Fruit fly (Drosophila melanogaster): Measurements from ENCODE around the gene CG11878.

CG11878 gene

DNA sequence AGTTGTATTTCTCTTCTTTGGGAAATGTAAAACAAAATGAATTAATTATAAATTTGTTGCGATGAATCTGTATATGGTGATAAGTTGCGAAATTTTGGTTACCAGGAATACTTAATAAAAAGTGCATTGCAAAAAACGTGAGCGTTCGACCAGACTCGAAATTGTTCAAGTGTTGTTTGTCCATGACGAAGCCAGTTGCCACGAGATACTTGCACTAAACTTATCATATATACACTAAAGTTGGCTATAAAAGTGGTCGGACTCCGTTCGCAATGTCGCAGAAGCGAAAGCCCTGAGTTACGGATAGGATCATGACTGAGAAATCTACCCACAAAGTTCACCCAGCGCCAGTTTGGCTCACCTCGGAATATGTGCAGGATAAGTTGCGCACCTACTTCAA is at the start of gene CG11878:
Gene CG11878, plus strand, starts transcription at position 301 of the 400 bp plus-strand sequence.
- TF ChIP-seq Sin3A (optimal IDR thresholded peaks at IDR 0.05) (no peak), insv (optimal IDR thresholded peaks at IDR 0.05) (no peak), psq (optimal IDR thresholded peaks at IDR 0.05) (no peak), Myc (optimal IDR thresholded peaks at IDR 0.05) (no peak), ttk (optimal IDR thresholded peaks at IDR 0.05) (no peak), h (optimal IDR thresholded peaks at IDR 0.05) (no peak)

DNA sequence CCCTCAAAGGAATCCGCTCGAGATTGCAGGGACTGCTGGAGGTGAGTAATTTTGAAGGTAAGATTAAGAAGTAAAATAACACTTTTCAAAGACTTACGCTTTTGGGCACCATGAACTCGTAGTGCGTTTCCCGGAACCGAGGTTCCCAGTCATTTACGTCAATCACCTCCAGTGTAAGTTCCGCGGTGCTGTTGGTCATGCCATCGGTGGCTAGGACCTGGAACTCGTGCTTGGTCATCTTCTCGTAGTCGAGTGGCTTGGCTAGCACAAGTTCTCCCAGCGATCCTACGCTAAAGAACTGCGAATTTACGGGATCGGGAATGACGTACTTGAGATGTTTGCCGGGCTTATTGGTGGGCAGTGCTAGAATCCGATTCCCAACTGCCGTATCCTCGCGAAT is 48.2 kb upstream of the CG11878 start:
- TF ChIP-seq psq (optimal IDR thresholded peaks at IDR 0.05) (no peak), Myc (optimal IDR thresholded peaks at IDR 0.05) (no peak), insv (optimal IDR thresholded peaks at IDR 0.05) (no peak), Sin3A (optimal IDR thresholded peaks at IDR 0.05) (no peak), h (optimal IDR thresholded peaks at IDR 0.05) (no peak), ttk (optimal IDR thresholded peaks at IDR 0.05) (no peak)

DNA sequence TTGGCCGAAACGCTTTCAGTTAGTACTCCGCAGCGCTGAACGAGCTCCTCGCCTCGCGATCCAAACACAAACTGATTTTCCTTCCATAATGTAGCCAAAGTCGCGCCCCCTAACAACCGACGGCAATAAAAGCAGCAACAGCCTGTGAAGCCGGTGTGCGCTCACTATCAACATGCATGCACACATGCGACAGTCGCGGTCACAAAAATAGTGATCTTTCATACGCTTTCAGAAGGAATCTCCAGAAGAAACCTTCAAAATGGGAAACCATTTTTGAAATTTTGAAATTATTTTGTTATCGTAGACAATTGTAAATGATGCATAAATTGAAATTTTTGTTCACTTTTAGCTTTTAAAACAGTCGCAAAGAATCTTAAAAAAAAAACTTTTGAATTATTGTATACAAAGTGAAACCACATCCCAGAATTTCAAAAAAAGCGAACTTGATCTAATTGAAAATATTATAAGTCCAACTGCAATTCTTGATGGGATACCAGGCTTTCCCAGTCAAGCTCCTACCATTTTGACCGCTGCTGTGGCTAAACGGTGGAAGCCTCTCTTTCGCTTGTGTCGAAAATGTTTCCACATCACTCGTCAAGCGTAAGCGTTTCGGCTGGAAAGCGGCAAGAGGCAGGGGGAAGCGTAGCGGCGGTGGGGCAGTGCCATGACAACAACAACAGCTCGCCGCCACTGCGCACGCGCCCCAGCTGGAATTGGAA is 41.2 kb upstream of the CG11878 start, which contains the start of gene Cad96Cb:
Gene Cad96Cb, minus strand, starts transcription at position 51 of the 719 bp plus-strand sequence.
- TF ChIP-seq insv (optimal IDR thresholded peaks at IDR 0.05), result no peak
- TF ChIP-seq psq (optimal IDR thresholded peaks at IDR 0.05), result no peak
- no peak for TF ChIP-seq h (optimal IDR thresholded peaks at IDR 0.05)
- no peak for TF ChIP-seq ttk (optimal IDR thresholded peaks at IDR 0.05)
- no peak for TF ChIP-seq Myc (optimal IDR thresholded peaks at IDR 0.05)
- no peak for TF ChIP-seq Sin3A (optimal IDR thresholded peaks at IDR 0.05)

DNA sequence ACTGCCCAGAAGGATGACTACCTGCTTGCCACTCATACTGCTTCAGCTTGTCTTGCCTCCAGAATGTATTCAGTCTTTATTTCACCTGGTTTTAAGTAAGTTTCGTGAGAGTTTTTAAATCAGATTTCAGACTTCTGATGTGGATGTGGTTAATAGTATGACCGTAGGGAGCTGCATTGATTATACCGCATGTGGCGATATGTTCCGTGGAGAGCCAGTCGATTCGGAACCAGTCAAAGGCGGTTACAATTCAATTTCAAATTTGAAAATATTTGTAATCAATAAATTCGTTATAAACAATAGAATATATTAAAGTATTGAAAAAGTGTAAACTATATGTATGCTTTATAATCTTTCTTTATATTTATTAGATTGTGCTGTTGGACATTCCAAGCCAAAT is 38.3 kb upstream of the CG11878 start, which contains the start of gene Sil1:
Gene Sil1, minus strand, starts transcription at position 168 of the 400 bp plus-strand sequence.
- no peak for TF ChIP-seq insv (optimal IDR thresholded peaks at IDR 0.05)

DNA sequence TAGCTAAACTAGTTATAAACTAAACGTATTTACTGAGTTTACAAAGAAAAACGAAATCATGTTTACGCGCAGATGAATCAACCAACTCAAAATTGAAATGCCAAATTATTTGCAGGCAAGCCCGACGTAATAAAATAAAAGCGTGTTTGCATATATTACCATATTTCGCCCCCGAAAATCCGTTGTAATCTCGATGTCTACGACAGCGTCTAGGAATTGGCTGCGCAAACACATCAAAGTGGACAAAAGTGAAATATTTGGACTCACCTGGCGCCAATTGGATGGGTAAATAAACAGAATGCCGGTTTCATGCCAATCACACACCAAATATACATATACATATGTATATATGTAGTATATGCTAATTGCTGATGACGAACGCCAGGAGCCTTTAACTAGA is 37.5 kb upstream of the CG11878 start:
- TF ChIP-seq psq (optimal IDR thresholded peaks at IDR 0.05) (no peak), insv (optimal IDR thresholded peaks at IDR 0.05) (no peak), ttk (optimal IDR thresholded peaks at IDR 0.05) (no peak), Sin3A (optimal IDR thresholded peaks at IDR 0.05) (no peak), h (optimal IDR thresholded peaks at IDR 0.05) (no peak), Myc (optimal IDR thresholded peaks at IDR 0.05) (no peak)

DNA sequence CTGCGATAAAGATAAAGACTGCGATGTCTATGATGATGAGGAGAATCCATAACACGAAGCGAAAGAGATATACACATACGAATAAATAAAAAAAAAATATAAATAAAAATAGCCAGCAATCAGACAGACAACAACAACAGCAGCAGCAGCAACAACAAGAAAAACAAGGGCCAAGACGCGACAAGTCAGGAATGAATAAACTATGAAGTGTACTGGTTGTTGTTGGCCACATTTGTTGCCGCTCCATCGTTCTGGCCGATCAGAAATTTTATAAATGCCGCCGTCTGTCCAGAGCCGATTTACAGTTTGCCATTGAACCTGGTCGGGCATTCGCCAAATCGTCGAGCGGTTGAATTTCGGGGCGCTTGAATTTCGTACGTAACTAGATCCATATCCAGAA is 36.3 kb upstream of the CG11878 start, which contains the start of gene Jhbp7:
Gene Jhbp7, plus strand, starts transcription at position 301 of the 400 bp plus-strand sequence.
- TF ChIP-seq Myc (optimal IDR thresholded peaks at IDR 0.05) (no peak), ttk (optimal IDR thresholded peaks at IDR 0.05) (no peak), Sin3A (optimal IDR thresholded peaks at IDR 0.05) (no peak), h (optimal IDR thresholded peaks at IDR 0.05) (no peak), psq (optimal IDR thresholded peaks at IDR 0.05) (no peak), insv (optimal IDR thresholded peaks at IDR 0.05) (no peak)

DNA sequence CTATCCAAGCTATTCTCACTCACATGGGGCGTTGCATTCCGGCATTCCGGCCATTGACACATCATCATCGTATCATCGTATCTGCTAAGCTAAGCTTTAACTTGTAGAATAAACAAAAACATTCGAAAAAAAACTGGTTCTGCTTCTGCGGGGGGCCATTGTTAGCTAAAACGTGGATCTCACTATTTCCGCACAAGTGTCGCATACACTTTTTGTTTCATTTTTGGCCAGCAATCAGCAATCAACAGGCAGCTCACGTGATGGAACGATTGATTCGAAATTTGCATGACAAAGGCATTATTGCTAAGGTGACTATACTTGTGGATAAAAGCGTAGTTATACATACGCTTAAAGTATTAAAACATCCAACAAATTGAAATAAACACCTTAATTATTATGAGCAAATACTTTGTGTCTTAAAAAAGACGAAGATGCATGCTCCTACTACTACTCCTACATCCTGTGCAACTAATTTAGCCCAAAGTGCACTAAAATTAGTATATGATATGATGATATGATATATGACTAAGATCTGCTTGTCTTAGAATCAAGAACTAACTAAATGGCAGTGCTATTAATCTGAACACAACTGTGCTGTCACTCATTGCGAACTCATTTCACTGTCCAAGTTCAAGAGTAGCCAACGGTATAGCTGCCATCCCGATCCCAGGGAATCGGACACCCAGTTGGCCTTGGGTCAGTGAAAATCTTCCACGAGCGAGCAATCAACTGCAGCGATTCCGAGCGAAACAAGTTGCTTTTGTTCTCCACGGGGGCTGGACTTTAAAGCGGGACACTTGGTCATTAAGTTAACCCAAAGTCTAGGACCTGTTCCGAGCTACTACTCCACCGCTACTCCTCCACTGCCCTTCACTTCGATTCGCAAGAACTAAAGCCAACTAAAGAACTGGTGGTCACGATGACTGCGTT is 34.6 kb upstream of the CG11878 start:
- TF ChIP-seq ttk (optimal IDR thresholded peaks at IDR 0.05), result no peak
- no peak for TF ChIP-seq psq (optimal IDR thresholded peaks at IDR 0.05)

DNA sequence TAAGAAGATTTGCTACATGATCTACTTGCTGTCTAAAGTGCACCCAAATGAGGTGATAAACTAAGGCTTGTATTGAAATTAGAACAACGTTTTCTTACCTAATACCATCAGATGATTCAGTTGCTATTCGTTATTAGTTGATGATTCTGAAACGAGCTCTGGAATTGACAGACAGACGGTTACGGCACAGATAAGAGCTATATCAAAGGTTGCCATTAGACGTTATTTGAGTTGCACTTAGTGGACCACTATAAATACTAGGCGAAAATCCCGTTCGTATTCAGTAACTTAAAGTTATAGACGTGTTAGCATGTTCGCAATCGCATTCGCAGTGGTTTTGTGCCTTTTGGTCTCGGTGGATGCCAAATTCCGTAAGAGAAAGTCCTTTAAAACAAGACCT is 33.8 kb upstream of the CG11878 start, which contains the start of gene to:
Gene to, plus strand, starts transcription at position 301 of the 400 bp plus-strand sequence.
- no peak for TF ChIP-seq insv (optimal IDR thresholded peaks at IDR 0.05)
- TF ChIP-seq ttk (optimal IDR thresholded peaks at IDR 0.05), result no peak
- TF ChIP-seq psq (optimal IDR thresholded peaks at IDR 0.05), result no peak
- TF ChIP-seq Sin3A (optimal IDR thresholded peaks at IDR 0.05), result no peak
- TF ChIP-seq h (optimal IDR thresholded peaks at IDR 0.05), result no peak
- no peak for TF ChIP-seq Myc (optimal IDR thresholded peaks at IDR 0.05)

DNA sequence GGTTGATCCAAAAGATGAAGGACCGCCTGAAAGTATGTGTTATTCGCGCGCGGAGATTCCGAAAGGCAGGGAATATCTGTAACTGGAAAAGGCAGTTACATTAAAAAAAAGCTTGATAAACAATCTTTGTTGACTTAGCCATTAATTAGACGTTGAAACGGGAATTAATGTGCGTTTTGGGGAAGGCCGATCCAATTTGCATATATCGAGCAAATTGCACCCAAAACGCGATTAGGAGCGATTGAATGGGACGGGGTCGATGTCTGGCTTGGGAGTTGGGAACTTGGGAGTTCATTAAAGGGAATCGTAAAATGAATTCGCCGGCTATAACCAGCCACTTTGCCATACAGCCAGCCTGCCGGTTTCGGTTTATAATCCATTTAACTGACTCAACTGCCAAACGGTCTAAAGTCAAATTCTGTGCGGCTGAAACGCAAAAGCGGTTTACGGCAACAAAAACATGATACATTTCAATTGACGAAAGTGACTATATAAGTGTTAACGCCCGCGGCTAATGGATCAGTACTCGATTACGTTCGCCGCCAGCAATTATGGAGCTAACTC is 32.0 kb upstream of the CG11878 start, which contains the start of gene CG11854:
Gene CG11854, plus strand, starts transcription at position 514 of the 564 bp plus-strand sequence.
- TF ChIP-seq h (optimal IDR thresholded peaks at IDR 0.05) (no peak), insv (optimal IDR thresholded peaks at IDR 0.05) (no peak), ttk (optimal IDR thresholded peaks at IDR 0.05) (no peak), Sin3A (optimal IDR thresholded peaks at IDR 0.05) (no peak), psq (optimal IDR thresholded peaks at IDR 0.05) (no peak), Myc (optimal IDR thresholded peaks at IDR 0.05) (no peak)

DNA sequence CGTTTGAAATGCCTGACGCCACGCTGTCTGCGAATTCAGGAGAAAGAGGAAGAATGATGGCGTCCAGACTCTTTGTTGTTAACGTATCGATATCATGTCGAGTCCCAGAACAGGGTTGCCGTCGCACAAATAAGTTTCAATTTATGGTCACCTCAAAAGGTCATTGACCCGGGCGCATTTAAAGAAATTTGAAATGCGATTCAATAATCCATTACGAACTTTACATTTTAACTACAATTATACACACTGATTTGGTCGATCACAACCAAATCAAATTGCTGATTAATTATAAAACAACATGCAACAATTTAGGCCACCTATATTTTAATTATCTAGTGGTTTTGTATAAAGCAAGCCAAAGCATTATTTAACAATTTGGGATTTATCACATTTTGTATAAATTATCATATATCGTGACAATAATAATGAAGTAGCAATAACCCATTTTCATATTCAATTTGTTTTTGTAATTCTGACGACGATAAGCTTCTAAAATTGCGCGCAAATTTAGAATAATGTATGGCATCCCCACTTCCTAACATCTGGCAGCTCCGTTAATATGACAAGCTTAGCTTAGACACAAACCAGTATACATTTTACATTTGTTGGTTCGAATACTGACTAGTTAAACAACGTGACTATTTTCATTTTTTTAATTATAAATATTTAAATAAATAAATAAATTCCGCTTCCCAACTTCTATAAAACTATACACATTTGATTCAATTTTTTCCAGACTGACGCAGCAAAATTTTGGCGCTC is 28.4 kb upstream of the CG11878 start, which contains the start of gene bam:
Gene bam, minus strand, starts transcription at position 58 of the 762 bp plus-strand sequence.
- TF ChIP-seq Myc (optimal IDR thresholded peaks at IDR 0.05) (no peak), h (optimal IDR thresholded peaks at IDR 0.05) (no peak), insv (optimal IDR thresholded peaks at IDR 0.05) (no peak), psq (optimal IDR thresholded peaks at IDR 0.05) (no peak), Sin3A (optimal IDR thresholded peaks at IDR 0.05) (no peak), ttk (optimal IDR thresholded peaks at IDR 0.05) (no peak)

DNA sequence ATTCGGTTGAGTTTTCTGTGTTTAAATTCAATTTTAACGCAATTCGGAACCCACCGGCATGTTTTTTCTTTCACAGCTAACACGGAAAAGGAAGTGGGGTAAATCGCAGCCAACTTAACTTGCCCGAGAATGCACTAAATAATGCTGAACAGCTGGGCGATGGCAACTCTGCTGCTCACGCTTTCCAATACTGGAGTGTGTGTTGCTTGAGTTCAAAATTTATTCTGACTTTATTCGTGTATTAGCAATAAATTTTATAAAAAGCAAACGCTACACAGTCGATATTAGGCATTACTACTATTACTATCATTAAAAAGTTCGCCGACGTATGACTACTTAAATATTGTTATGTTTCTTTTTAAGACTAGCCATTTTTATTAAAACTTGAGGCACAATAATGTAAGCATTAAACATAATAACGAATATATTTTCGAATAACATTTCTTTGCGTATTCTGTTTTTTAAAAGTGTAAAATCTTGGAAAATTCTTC is 26.2 kb upstream of the CG11878 start, which contains the start of the genes RpS27 and Nup37:
Gene RpS27, minus strand, starts transcription at position 136 of the 491 bp plus-strand sequence.
Gene Nup37, plus strand, starts transcription at position 280 of the 491 bp plus-strand sequence.
- TF ChIP-seq Myc (optimal IDR thresholded peaks at IDR 0.05) (no peak), ttk (optimal IDR thresholded peaks at IDR 0.05) (no peak)

Data from Kc167 (cell line).